Worm (Caenorhabditis elegans) whole organism, L1 larva: ENCODE measurements around the gene C06A8.8.

Experiments
- alr-1 ChIP-seq: fragments of 200-800 bp; sonication (Bioruptor generic); optimal IDR thresholded peaks from 2 replicates; lab custom pipeline; 2018; ENCODE audit warnings: borderline replicate concordance, mild to moderate bottlenecking, missing genetic modification characterization, missing compliant biosample characterization
- aly-2 ChIP-seq: fragments of 150-350 bp; optimal IDR thresholded peaks from 2 replicates; lab custom pipeline; 2014; ENCODE audit warnings: missing biosample characterization, missing genetic modification characterization
- blmp-1 ChIP-seq: fragments of 150-350 bp; optimal IDR thresholded peaks from 2 replicates; lab custom pipeline; 2014; ENCODE audit warnings: missing biosample characterization, missing genetic modification characterization
- ceh-63 ChIP-seq: fragments of 200-800 bp; sonication (Bioruptor generic); optimal IDR thresholded peaks from 2 replicates; lab custom pipeline; 2018; ENCODE audit warnings: mild to moderate bottlenecking, missing genetic modification characterization, missing compliant biosample characterization
- ceh-88 ChIP-seq: fragments of 200-800 bp; sonication (Bioruptor generic); IDR thresholded peaks from 2 replicates; pipeline ENCODE4 v1.3.6; 2022; ENCODE audit warnings: missing genetic modification characterization, missing compliant biosample characterization
- ceh-90 ChIP-seq: sonication (generic microtip); optimal IDR thresholded peaks from 2 replicates; lab custom pipeline; 2016; ENCODE audit warnings: missing genetic modification characterization, missing compliant biosample characterization
- ces-1 ChIP-seq: fragments of 150-350 bp; optimal IDR thresholded peaks from 2 replicates; lab custom pipeline; 2014; ENCODE audit warnings: missing biosample characterization, missing genetic modification reagents, missing genetic modification characterization
- efl-1 ChIP-seq, 4 experiments: fragments of 150-350 bp; optimal IDR thresholded peaks in 3 of 4; peaks in 1 of 4; 1 replicate in 1 of 4; 2 replicates in 3 of 4; lab custom pipeline; 2014; ENCODE audit warnings: missing biosample characterization in 2 of 4, missing genetic modification characterization in 2 of 4, missing genetic modification reagents in 2 of 4
- elt-2 ChIP-seq: sonication (generic microtip); optimal IDR thresholded peaks from 2 replicates; lab custom pipeline; 2016; ENCODE audit warnings: missing genetic modification characterization, mild to moderate bottlenecking, inconsistent platforms, missing compliant biosample characterization, missing genetic modification reagents
- fkh-10 ChIP-seq: sonication (generic microtip); optimal IDR thresholded peaks from 2 replicates; lab custom pipeline; 2017; ENCODE audit warnings: missing biosample characterization, missing genetic modification reagents, missing genetic modification characterization
- fkh-4 ChIP-seq: sonication (generic microtip); optimal IDR thresholded peaks from 2 replicates; lab custom pipeline; 2016; ENCODE audit warnings: missing compliant biosample characterization, missing genetic modification characterization, borderline replicate concordance
- fkh-8 ChIP-seq: sonication (generic microtip); optimal IDR thresholded peaks from 2 replicates; lab custom pipeline; 2016; ENCODE audit warnings: mild to moderate bottlenecking, missing genetic modification characterization, missing compliant biosample characterization
- hpl-2 ChIP-seq: fragments of 150-350 bp; optimal IDR thresholded peaks from 2 replicates; lab custom pipeline; 2014; ENCODE audit warnings: missing biosample characterization, missing genetic modification reagents, missing genetic modification characterization
- jun-1 ChIP-seq: fragments of 150-350 bp; optimal IDR thresholded peaks from 2 replicates; lab custom pipeline; 2014; ENCODE audit warnings: missing biosample characterization, missing genetic modification reagents, missing genetic modification characterization
- lin-14 ChIP-seq: fragments of 200-800 bp; sonication (Bioruptor generic); optimal IDR thresholded peaks from 2 replicates; lab custom pipeline; 2018; ENCODE audit warnings: mild to moderate bottlenecking, missing genetic modification characterization, moderate library complexity, missing compliant biosample characterization
- lir-3 ChIP-seq: sonication (generic microtip); optimal IDR thresholded peaks from 2 replicates; lab custom pipeline; 2016; ENCODE audit warnings: mild to moderate bottlenecking, missing genetic modification characterization, moderate library complexity, missing compliant biosample characterization; ENCODE audit not compliant: poor library complexity
- mdl-1 ChIP-seq, 2 experiments: fragments of 150-350 bp; optimal IDR thresholded peaks; 2 replicates each; lab custom pipeline; 2014 to 2017; ENCODE audit warnings: missing biosample characterization in 2 of 2, missing genetic modification characterization in 2 of 2, inconsistent platforms in 1 of 2
- mef-2 ChIP-seq: fragments of 150-350 bp; optimal IDR thresholded peaks from 2 replicates; lab custom pipeline; 2014; ENCODE audit warnings: missing biosample characterization, missing genetic modification characterization
- mep-1 ChIP-seq: fragments of 150-350 bp; optimal IDR thresholded peaks from 2 replicates; lab custom pipeline; 2014; ENCODE audit warnings: missing biosample characterization, missing genetic modification characterization
- nhr-20 ChIP-seq: sonication (generic microtip); optimal IDR thresholded peaks from 2 replicates; lab custom pipeline; 2016; ENCODE audit warnings: mild to moderate bottlenecking, missing genetic modification characterization, missing compliant biosample characterization
- nhr-28 ChIP-seq: fragments of 150-350 bp; optimal IDR thresholded peaks from 2 replicates; lab custom pipeline; 2014; ENCODE audit warnings: missing biosample characterization, missing genetic modification characterization
- nhr-47 ChIP-seq: sonication (generic microtip); optimal IDR thresholded peaks from 2 replicates; lab custom pipeline; 2016; ENCODE audit warnings: mild to moderate bottlenecking, missing genetic modification characterization, moderate library complexity, missing compliant biosample characterization
- nhr-76 ChIP-seq: sonication (generic microtip); optimal IDR thresholded peaks from 2 replicates; lab custom pipeline; 2017; ENCODE audit warnings: missing biosample characterization, missing genetic modification characterization
- nhr-77 ChIP-seq: fragments of 150-350 bp; optimal IDR thresholded peaks from 2 replicates; lab custom pipeline; 2014; ENCODE audit warnings: missing biosample characterization, missing genetic modification characterization
- nhr-84 ChIP-seq: sonication (generic microtip); optimal IDR thresholded peaks from 2 replicates; lab custom pipeline; 2017; ENCODE audit warnings: missing biosample characterization, missing genetic modification characterization
- nhr-85 ChIP-seq: sonication (generic microtip); peaks from one replicate; lab custom pipeline; 2016; ENCODE audit warnings: missing genetic modification characterization, inconsistent platforms, missing compliant biosample characterization
- nhr-90 ChIP-seq: sonication (generic microtip); optimal IDR thresholded peaks from 2 replicates; lab custom pipeline; 2016; ENCODE audit warnings: mild to moderate bottlenecking, missing genetic modification characterization, missing compliant biosample characterization; ENCODE audit not compliant: poor library complexity
- pag-3 ChIP-seq: sonication (generic microtip); optimal IDR thresholded peaks from 2 replicates; lab custom pipeline; 2017; ENCODE audit warnings: missing genetic modification characterization, mild to moderate bottlenecking, missing compliant biosample characterization, antibody characterized with exemption, borderline replicate concordance; ENCODE audit not compliant: insufficient read depth
- skn-1 ChIP-seq: fragments of 150-350 bp; optimal IDR thresholded peaks from 2 replicates; lab custom pipeline; 2014; ENCODE audit warnings: missing biosample characterization, missing genetic modification characterization
- sup-37 ChIP-seq: fragments of 200-800 bp; sonication (Bioruptor generic); optimal IDR thresholded peaks from 2 replicates; lab custom pipeline; 2018; ENCODE audit warnings: mild to moderate bottlenecking, missing genetic modification characterization, missing compliant biosample characterization
- swsn-7 ChIP-seq: sonication (generic microtip); optimal IDR thresholded peaks from 2 replicates; lab custom pipeline; 2016; ENCODE audit warnings: missing genetic modification characterization, missing compliant biosample characterization
- unc-62 ChIP-seq: fragments of 150-350 bp; optimal IDR thresholded peaks from 2 replicates; lab custom pipeline; 2014; ENCODE audit warnings: missing biosample characterization, missing genetic modification reagents, missing genetic modification characterization

C06A8.8 gene

DNA sequence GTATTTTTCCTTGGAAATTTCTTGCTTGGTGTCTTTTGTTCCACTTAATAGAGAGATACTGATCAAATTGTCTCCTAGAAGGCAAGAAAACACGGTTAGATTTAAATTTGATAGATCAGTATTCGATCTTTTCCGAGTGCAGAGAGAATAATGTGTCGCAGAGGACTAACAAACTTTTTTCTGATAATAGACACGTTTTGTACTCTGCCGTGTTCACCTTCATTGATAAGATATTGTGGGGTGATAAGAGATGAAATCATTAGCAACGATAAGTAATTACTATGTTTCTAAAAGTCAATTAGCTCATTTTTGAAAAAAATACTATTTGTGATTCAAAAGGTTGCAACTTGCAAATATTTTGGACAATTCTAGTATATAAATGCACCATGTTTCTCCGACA is 4.9 kb upstream of the C06A8.8 start (continued):
- TF ChIP-seq nhr-28 (tag; lab: Kevin White, UChicago) (no peak), ceh-88 (GFP tag; lab: Robert Waterston, UW) (no peak), nhr-77 (tag; lab: Kevin White, UChicago) (no peak), ceh-90 (tag; lab: Kevin White, UChicago) (no peak), fkh-4 (tag; lab: Kevin White, UChicago) (no peak), unc-62 (GFP tag; lab: Kevin White, UChicago) (no peak), fkh-10 (GFP tag; lab: Kevin White, UChicago) (no peak), ceh-63 (GFP tag; lab: Kevin White, UChicago) (no peak), nhr-76 (tag; lab: Kevin White, UChicago) (no peak), jun-1 (tag; lab: Kevin White, UChicago) (no peak)

DNA sequence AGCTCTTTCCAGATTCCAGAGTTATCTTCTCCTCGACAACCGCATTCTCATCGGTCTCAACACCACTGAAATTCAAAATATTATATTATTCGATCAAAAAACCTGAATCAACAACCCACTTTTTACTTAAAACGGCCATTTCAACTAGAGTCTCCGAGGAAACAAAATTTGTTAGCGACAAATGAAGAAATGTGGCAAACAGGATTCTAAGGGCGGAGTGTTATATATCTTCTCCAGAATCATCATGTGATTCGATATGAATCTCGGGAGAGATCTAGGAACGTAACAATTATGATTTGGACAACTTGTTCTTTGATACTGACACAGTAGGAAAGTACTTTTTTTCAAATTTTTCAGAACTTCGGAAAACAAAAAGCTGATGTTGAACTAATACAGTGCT is 4.4 kb upstream of the C06A8.8 start:
- TF ChIP-seq blmp-1: peak; percentile 38
- TF ChIP-seq efl-1 (optimal IDR thresholded peaks at IDR 0.05; lab: Kevin White, UChicago): no peak
- peak in 1 of 2 experiments; percentile 39 for TF ChIP-seq efl-1 (GFP tag; optimal IDR thresholded peaks at IDR 0.05 in 1 of 2; lab: Kevin White, UChicago)
- TF ChIP-seq nhr-47: no peak
- TF ChIP-seq nhr-85 (tag; lab: Kevin White, UChicago): peak; percentile 70

DNA sequence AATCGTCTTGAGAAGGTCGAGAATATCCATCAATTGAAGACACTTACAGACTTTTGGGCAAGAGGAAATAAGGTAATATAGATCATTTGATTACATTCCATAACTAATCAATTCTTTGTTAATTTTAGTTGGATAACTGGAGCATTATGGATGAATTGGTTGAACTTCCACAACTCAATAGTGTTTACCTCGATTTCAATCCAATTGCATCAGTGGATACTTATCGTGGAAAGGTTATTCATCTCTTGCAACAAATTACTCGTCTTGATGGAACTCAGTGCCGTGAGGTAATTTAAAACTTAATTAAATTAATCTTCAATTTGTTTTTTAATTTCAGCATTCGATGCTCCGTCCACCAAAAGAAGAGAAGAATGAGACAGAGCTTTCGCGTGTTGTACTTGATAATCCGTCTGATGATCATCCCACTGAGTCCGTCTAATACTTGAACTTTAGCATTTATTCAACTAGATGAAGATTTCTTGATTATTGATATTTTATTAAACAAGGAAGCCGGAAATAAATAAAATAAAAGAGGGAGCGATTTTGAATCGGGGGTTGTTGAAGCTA is 1.7 kb upstream of the C06A8.8 start:
- TF ChIP-seq ceh-88 (GFP tag; lab: Robert Waterston, UW) (no peak), blmp-1 (peak; percentile 0), nhr-90 (tag; lab: Kevin White, UChicago) (peak; percentile 40), nhr-47 (peak; percentile 24)

DNA sequence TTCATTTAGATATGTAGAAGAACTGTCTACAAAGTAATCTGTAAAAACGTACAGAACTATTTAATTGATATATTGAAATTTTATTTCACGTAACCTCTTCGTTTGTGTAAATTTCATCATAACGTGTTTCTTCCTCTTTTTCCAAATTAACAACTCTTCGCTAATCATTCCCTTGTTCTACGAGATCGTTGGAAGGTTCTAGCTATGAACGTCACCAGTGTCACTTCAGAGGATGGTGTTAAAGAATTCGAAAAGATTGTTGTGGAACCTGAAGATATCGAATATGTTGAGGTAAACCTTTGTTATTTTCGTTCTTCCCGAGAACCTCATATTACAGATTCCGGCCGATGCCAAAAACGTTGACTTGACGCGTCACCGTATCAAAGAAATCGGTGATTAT is 594 bp upstream of the C06A8.8 start, which contains the start of gene C06A8.6:
Gene C06A8.6, plus strand, starts transcription at position 89 of the 400 bp plus-strand sequence.
- TF ChIP-seq aly-2 (tag; lab: Kevin White, UChicago): no peak
- no peak for TF ChIP-seq pag-3 (tag; lab: Kevin White, UChicago)
- TF ChIP-seq fkh-10 (GFP tag; lab: Kevin White, UChicago): no peak
- TF ChIP-seq mdl-1 (tag; optimal IDR thresholded peaks at IDR 0.05; lab: Kevin White, UChicago): no peak
- no peak for TF ChIP-seq elt-2 (tag; lab: Kevin White, UChicago)
- TF ChIP-seq mef-2: no peak
- no peak for TF ChIP-seq hpl-2 (GFP tag; lab: Kevin White, UChicago)
- TF ChIP-seq nhr-47: no peak
- TF ChIP-seq nhr-90 (tag; lab: Kevin White, UChicago): no peak
- no peak for TF ChIP-seq swsn-7 (tag; lab: Kevin White, UChicago)
- TF ChIP-seq, all 84 proteins: peak for 0

DNA sequence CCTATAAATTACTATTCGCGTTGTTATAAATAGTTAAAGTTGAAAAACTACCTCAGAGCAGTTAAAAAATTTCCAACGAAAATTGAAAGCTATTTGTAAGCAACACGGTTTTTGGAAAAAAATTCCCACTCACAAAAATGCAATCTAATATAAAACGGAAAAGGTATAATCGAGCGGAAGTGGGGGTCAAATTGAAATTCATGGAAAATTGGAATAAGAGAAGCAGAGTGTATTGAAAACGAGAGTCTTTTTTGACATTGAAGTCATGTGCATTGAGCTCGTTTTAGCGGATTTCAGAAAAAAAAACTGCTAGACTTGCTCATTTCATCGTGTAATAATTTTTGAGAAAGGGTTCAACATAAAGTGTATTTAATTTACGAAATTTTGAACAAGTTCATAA is 1.6 kb downstream of the C06A8.8 start:
- TF ChIP-seq mep-1 (no peak), fkh-8 (tag; lab: Kevin White, UChicago) (peak; percentile 65), lir-3 (tag; lab: Kevin White, UChicago) (no peak), lin-14 (peak; percentile 31), efl-1 (optimal IDR thresholded peaks at IDR 0.05; lab: Kevin White, UChicago) (no peak), efl-1 (GFP tag; optimal IDR thresholded peaks at IDR 0.05 in 1 of 2; lab: Kevin White, UChicago) (peak in 1 of 2 experiments; percentile 49), alr-1 (no peak), nhr-20 (tag; lab: Kevin White, UChicago) (no peak), swsn-7 (tag; lab: Kevin White, UChicago) (no peak)

DNA sequence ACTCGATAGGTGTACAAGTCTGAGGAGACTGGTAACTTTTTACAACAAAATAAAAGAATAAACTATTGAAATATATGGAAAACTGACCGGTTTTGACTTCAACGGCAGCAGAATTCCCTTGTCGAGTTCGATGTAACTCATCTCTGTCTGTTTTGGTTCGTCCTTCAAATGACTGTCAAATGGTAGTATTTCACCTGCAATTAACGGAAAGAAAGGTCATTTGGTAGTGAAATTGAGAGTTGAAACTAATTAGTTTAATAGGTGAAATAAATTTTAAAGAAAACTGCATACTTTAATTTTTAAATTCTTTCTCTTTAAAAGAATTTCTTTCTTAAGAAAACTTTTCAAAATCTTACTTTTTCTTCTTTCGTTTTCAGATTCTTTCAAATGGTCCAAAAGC is 2.6 kb downstream of the C06A8.8 start:
- TF ChIP-seq ces-1 (GFP tag; lab: Kevin White, UChicago) (no peak), nhr-85 (tag; lab: Kevin White, UChicago) (peak; percentile 59), lir-3 (tag; lab: Kevin White, UChicago) (no peak), nhr-84 (tag; lab: Kevin White, UChicago) (no peak), skn-1 (tag; lab: Kevin White, UChicago) (no peak), nhr-76 (tag; lab: Kevin White, UChicago) (no peak), sup-37 (GFP tag; lab: Kevin White, UChicago) (no peak), blmp-1 (peak; percentile 56)
